Worm (Caenorhabditis elegans): ENCODE measurements around the gene sars-2.

ce11 chrIV:4316813-4317408, 40.5 kb upstream of the sars-2 start, which contains the start of gene Y24D9B.1:
- TF ChIP-seq ceh-100 (GFP tag; IDR thresholded peaks at IDR 0.05) (no peak), madf-3 (GFP tag; IDR thresholded peaks at IDR 0.05) (no peak), dpl-1 (GFP tag; optimal IDR thresholded peaks at IDR 0.05) (no peak), C17E4.6 (GFP tag; IDR thresholded peaks at IDR 0.05) (no peak), Y67H2A.10 (GFP tag; conservative IDR thresholded peaks at IDR 0.05) (no peak), Y95B8A.8 (GFP tag; IDR thresholded peaks at IDR 0.05) (0 out of 2 replicates have a peak, but pooled peaks have one; percentile 34), F57A8.1 (GFP tag; optimal IDR thresholded peaks at IDR 0.05) (no peak), him-1 (tag; optimal IDR thresholded peaks at IDR 0.05) (no peak), cebp-1 (GFP tag; IDR thresholded peaks at IDR 0.05) (no peak), cebp-1 (tag; optimal IDR thresholded peaks at IDR 0.05) (no peak), ztf-22 (GFP tag; optimal IDR thresholded peaks at IDR 0.05) (no peak), sea-2 (GFP tag; IDR thresholded peaks at IDR 0.05) (no peak), C06A6.2 (GFP tag; conservative IDR thresholded peaks at IDR 0.05) (no peak), ama-1 (optimal IDR thresholded peaks at IDR 0.05) (no peak), ama-1 (GFP tag; optimal IDR thresholded peaks at IDR 0.05) (no peak), lsy-27 (tag; optimal IDR thresholded peaks at IDR 0.05; ENCODE audit: borderline replicate concordance, insufficient read depth) (no peak)

All from whole organism, young adult.